Worm (Caenorhabditis elegans): ENCODE data around the gene K05F1.14.

- TF ChIP-seq R02D3.7 (tag; optimal IDR thresholded peaks at IDR 0.05) (no peak), ztf-11 (tag; optimal IDR thresholded peaks at IDR 0.05) (no peak), ceh-82 (tag; optimal IDR thresholded peaks at IDR 0.05) (no peak), ceh-16 (tag; optimal IDR thresholded peaks at IDR 0.05) (no peak), mdl-1 (tag; optimal IDR thresholded peaks at IDR 0.05) (no peak), lin-13 (GFP tag; optimal IDR thresholded peaks at IDR 0.05) (no peak), nhr-129 (tag; optimal IDR thresholded peaks at IDR 0.05) (no peak), mbf-1 (tag; optimal IDR thresholded peaks at IDR 0.05) (no peak)
Observed at ce11 chrII:5747312-5747711, 45.1 kb downstream of the K05F1.14 start.

All from whole organism, L2 larva.